Fruit fly (Drosophila melanogaster) ovary, adult (tissue): ENCODE results near the gene CG46311.

Source experiments
- CG17801 ChIP-seq: fragments of 200-800 bp; optimal IDR thresholded peaks from 2 replicates; lab custom pipeline; 2019; ENCODE audit warnings: missing biosample characterization, mild to moderate bottlenecking, missing genetic modification characterization, moderate library complexity; ENCODE audit not compliant: partially characterized antibody

The CG46311 gene

dm6 chrX:13568841-13569240 is 5.2 kb downstream of the CG46311 start:
- peak; percentile 6 for TF ChIP-seq CG17801 (GFP tag; lab: Kevin White, UChicago)

dm6 chrX:13570255-13570654 is 6.6 kb downstream of the CG46311 start:
- no peak for TF ChIP-seq CG17801 (GFP tag; lab: Kevin White, UChicago)

dm6 chrX:13572382-13572781 is 8.8 kb downstream of the CG46311 start:
- peak; percentile 78 for TF ChIP-seq CG17801 (GFP tag; lab: Kevin White, UChicago)

dm6 chrX:13579322-13579721 is 15.7 kb downstream of the CG46311 start:
- TF ChIP-seq CG17801 (GFP tag; lab: Kevin White, UChicago), result no peak

dm6 chrX:13586888-13587287 is 23.3 kb downstream of the CG46311 start:
- TF ChIP-seq CG17801 (GFP tag; lab: Kevin White, UChicago), result no peak

DNA sequence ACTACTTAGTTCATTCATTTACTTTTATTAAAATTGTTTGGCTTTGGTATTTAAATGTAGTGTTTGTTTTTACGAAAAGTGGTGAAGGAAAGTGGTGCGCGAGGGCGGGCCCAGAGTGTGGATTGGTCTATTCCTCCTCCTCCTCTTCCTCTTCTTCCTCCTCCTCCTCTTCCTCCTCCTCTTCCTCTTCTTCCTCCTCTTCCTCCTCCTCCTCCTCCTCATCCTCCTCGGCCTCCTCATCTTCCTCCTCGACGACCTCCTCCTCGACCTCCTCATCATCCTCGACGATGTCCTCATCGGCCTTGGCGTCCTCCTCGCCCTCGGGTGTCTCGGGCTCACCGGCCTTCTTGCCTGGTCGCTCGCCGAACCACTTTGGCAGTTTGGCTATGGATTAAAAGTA is 30.0 kb downstream of the CG46311 start:
- no peak for TF ChIP-seq CG17801 (GFP tag; lab: Kevin White, UChicago)

DNA sequence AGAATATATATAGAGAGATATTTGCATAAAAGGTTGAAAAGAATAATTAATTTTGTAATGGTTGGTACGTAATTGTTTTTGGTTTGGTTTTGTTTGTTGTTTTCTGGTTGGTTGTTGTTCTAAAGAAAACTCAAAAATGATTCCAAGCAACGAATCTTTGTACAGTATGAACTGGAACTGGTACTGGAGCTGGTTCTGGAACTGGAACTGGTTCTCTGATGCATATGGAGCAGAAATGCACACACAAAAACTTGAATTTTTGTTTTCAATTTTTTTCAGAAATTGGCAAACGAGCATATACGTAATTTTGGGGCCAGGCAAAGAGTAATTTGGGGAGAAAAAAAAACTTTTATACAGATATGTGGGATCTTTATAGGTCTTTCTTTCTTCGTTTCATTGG is 34.1 kb downstream of the CG46311 start:
- no peak for TF ChIP-seq CG17801 (GFP tag; lab: Kevin White, UChicago)

DNA sequence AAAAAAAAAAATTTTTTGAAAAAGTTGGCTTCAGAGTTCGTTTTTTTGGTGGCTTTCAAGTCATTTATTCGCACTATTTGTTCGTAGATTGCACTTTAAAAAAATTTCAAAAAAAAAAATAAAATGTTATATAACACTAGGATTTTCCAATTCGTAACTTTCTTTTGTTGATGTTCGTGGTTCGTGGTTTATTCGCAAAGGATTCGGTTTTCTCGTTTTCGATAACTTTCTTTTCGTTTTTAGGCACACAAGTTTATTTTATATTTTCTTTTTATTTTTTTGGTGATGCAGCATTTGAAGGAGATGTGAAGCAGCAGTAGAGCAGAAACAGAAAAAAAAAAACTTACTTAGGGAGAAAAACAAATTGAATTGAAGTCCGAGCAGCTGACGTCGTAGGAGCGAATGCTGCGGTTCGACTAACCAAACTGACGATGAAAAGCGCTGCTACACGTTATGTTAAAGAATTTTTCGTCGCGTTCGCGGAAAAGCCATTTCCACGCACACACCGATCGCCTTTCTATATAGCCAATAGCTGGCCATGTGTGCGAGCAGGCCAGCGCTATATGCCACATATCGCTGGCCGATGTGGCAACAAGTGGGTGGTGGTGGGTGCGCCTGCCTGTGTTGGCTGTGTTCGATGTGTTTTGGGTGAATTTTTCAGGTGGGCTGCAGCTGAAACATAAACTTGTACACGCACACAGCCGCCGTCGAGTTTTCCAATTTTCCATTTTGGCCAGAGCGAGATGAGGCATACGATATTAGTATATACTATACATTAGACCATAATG is 38.6 kb downstream of the CG46311 start, which contains the start of gene up:
TSS of gene up (minus strand) at position 508 of the 788 bp plus-strand sequence.
- TF ChIP-seq CG17801 (GFP tag; lab: Kevin White, UChicago), result no peak

- no peak for TF ChIP-seq CG17801 (GFP tag; lab: Kevin White, UChicago)
Measured at dm6 chrX:13604499-13604898, 40.9 kb downstream of the CG46311 start.

DNA sequence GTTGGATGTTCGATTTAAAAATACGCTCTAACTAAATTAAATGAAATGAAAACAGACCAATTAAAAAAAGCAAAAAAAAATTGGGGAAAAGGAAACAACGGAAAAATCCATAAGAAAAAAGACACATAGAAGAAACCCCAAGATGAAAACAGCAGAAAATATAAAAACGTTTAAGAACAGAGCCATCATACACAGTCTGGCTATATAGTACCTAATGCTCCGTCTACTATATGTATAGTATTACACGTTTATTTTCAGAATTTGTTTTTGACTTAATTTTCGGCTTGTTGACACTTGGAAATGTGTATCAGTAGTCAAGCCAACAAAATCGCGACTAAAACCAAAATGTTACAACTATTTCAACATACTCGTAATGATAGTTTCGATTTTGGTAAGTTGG is 41.8 kb downstream of the CG46311 start, which contains the start of gene CG11178:
TSS of gene CG11178 (plus strand) at position 301 of the 400 bp plus-strand sequence.
- TF ChIP-seq CG17801 (GFP tag; lab: Kevin White, UChicago), result no peak

DNA sequence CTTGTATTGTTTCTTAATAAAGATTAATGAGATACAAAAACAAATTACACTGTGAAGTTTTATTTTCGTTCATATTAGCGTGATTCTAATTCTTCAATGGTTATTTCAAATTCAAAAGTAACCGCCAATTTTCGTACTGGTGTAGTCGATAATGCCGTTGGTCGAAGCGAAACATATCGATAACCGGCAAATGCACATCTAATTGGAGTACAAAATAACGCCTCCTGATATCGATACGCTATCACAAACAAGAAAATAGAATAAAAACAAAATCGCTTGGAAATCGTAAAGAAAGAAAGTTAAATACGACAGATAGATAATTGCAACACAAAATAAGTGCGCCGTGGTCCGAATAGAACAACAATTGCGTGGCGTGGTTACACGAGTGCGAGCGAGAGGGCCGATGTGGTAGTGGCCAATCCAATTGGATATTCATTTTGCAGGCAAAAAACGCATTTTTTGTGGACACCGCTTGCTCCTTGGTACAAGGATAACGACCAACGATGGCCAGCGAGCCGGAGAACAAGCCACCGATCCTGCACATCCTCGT is 42.4 kb downstream of the CG46311 start:
- peak; percentile 26 for TF ChIP-seq CG17801 (GFP tag; lab: Kevin White, UChicago)

dm6 chrX:13611884-13612283 is 48.3 kb downstream of the CG46311 start, which contains the start of the genes Ndc80 and BthD:
Gene Ndc80 (minus strand): TSS chrX:13612062.
Gene BthD (plus strand): TSS chrX:13612131.
- TF ChIP-seq CG17801 (GFP tag; lab: Kevin White, UChicago), result no peak

DNA sequence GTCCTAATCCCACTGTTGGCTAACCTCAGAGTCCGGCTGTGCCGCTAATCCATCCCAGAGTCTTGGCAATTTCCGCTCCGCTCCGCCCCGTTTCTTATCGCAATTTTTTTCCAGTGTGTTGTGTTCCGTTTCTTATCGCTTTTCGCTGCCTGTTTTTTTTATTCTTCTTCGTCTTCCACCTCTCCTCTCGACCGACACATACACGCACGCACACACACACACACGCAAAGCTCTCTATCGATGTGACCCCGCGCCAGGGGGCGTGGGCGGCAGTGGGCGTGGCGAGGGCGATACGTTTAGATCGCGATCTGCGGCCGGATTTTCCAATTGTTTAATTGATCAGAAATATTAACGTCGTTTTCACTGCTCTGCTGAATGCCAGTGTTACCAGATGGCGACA is 52.4 kb downstream of the CG46311 start:
- TF ChIP-seq CG17801 (GFP tag; lab: Kevin White, UChicago), result peak; percentile 13

DNA sequence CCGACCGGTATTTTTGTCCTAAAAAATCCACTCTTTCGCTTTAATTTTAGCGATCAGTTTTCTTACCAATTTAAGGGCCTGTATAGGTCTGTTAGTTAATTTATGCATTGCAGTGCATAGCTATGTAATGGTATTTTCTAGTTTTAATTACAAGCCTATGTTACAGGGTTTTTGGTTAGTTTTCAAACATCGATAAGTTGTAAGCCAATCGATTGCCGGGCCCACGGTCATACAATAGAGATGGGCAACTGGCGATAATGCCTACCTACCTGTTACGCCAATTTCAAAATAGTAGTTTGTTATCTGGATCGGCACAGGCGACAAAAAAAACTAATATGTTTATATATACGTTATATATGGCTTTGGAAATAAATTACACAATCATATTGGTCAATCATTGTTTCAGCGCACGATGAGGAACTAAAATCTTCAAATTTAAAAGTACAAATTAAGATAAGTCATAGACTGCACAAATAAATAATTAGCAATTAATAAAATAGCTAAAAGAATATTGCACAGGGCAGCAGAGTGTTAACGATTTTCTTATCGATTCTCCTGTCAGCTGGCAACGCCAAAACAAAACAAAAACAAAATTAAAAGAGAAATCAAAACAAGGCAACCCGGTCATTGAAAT is 52.9 kb downstream of the CG46311 start, which contains the start of the genes tth and Tango2:
TSS of gene tth (minus strand) at position 170 of the 634 bp plus-strand sequence.
TSS of gene Tango2 (plus strand) at position 573 of the 634 bp plus-strand sequence.
- peak; percentile 83 for TF ChIP-seq CG17801 (GFP tag; lab: Kevin White, UChicago)
